Worm (Caenorhabditis elegans) whole organism, L2 larva: ENCODE results near the gene fat-7.

Experiments used
- C34F6.9 ChIP-seq: fragments of 150-350 bp; optimal IDR thresholded peaks from 2 replicates; lab custom pipeline; 2014; ENCODE audit warnings: missing biosample characterization, missing genetic modification characterization
- F13H6.1 ChIP-seq: sonication (generic microtip); optimal IDR thresholded peaks from 2 replicates; lab custom pipeline; 2016; ENCODE audit warnings: missing genetic modification characterization, missing compliant biosample characterization
- Y55F3AM.14 ChIP-seq: fragments of 200-800 bp; sonication (Bioruptor generic); optimal IDR thresholded peaks from 2 replicates; lab custom pipeline; 2018; ENCODE audit warnings: mild to moderate bottlenecking, missing genetic modification characterization, missing compliant biosample characterization
- ZK546.5 ChIP-seq: sonication (generic microtip); optimal IDR thresholded peaks from 2 replicates; lab custom pipeline; 2017; ENCODE audit warnings: missing biosample characterization, missing genetic modification characterization
- ama-1 ChIP-seq: fragments of 150-350 bp; optimal IDR thresholded peaks from 2 replicates; lab custom pipeline; 2018; ENCODE audit warnings: inconsistent platforms
- blmp-1 ChIP-seq: sonication (generic microtip); optimal IDR thresholded peaks from 2 replicates; lab custom pipeline; 2017; ENCODE audit warnings: missing genetic modification characterization, mild to moderate bottlenecking, missing compliant biosample characterization, antibody characterized with exemption, moderate library complexity; ENCODE audit not compliant: insufficient read depth
- ceh-16 ChIP-seq: fragments of 150-350 bp; optimal IDR thresholded peaks from 2 replicates; lab custom pipeline; 2014; ENCODE audit warnings: missing biosample characterization, missing genetic modification characterization
- dmd-4 ChIP-seq: sonication (generic microtip); optimal IDR thresholded peaks from 2 replicates; lab custom pipeline; 2017; ENCODE audit warnings: missing biosample characterization, missing genetic modification characterization
- elt-1 ChIP-seq: fragments of 150-350 bp; optimal IDR thresholded peaks from 2 replicates; lab custom pipeline; 2014; ENCODE audit warnings: missing biosample characterization, missing genetic modification characterization
- fos-1 ChIP-seq: fragments of 150-350 bp; optimal IDR thresholded peaks from 2 replicates; lab custom pipeline; 2014; ENCODE audit warnings: missing biosample characterization, missing genetic modification characterization
- gmeb-1 ChIP-seq: fragments of 150-350 bp; optimal IDR thresholded peaks from 2 replicates; lab custom pipeline; 2014; ENCODE audit warnings: missing biosample characterization, missing genetic modification characterization
- lin-11 ChIP-seq: fragments of 150-350 bp; sonication (generic microtip); optimal IDR thresholded peaks from 2 replicates; lab custom pipeline; 2014; ENCODE audit warnings: missing biosample characterization, missing genetic modification characterization, inconsistent platforms, mixed read lengths
- lin-13 ChIP-seq: fragments of 150-350 bp; optimal IDR thresholded peaks from 2 replicates; lab custom pipeline; 2014; ENCODE audit warnings: missing biosample characterization, missing genetic modification reagents, missing genetic modification characterization
- lin-39 ChIP-seq: fragments of 150-350 bp; optimal IDR thresholded peaks from 2 replicates; lab custom pipeline; 2014; ENCODE audit warnings: missing biosample characterization, missing genetic modification reagents, missing genetic modification characterization
- lsy-2 ChIP-seq, 2 experiments: fragments of 150-350 bp in 1 of 2; sonication (generic microtip) in 1 of 2; optimal IDR thresholded peaks; 2 replicates each; lab custom pipeline; 2014 to 2017; ENCODE audit warnings: missing biosample characterization in 2 of 2, missing genetic modification characterization in 2 of 2
- mab-5 ChIP-seq: fragments of 150-350 bp; optimal IDR thresholded peaks from 2 replicates; lab custom pipeline; 2014; ENCODE audit warnings: missing biosample characterization, missing genetic modification characterization
- mbf-1 ChIP-seq: sonication (generic microtip); optimal IDR thresholded peaks from 2 replicates; lab custom pipeline; 2017; ENCODE audit warnings: missing biosample characterization, missing genetic modification characterization
- mdl-1 ChIP-seq, 2 experiments: fragments of 150-350 bp in 1 of 2; sonication (generic microtip) in 1 of 2; optimal IDR thresholded peaks; 2 replicates each; lab custom pipeline; 2017; ENCODE audit warnings: missing biosample characterization in 2 of 2, missing genetic modification characterization in 2 of 2
- nhr-11 ChIP-seq: fragments of 150-350 bp; optimal IDR thresholded peaks from 2 replicates; lab custom pipeline; 2014; ENCODE audit warnings: missing biosample characterization, missing genetic modification characterization
- nhr-21 ChIP-seq: fragments of 150-350 bp; optimal IDR thresholded peaks from 2 replicates; lab custom pipeline; 2014; ENCODE audit warnings: missing biosample characterization, missing genetic modification characterization
- nhr-237 ChIP-seq: fragments of 150-350 bp; optimal IDR thresholded peaks from 2 replicates; lab custom pipeline; 2014; ENCODE audit warnings: missing biosample characterization, missing genetic modification characterization
- nhr-25 ChIP-seq: fragments of 150-350 bp; sonication (generic microtip); optimal IDR thresholded peaks from 3 replicates; lab custom pipeline; 2014; ENCODE audit warnings: missing biosample characterization, missing genetic modification characterization
- nhr-77 ChIP-seq: fragments of 150-350 bp; optimal IDR thresholded peaks from 2 replicates; lab custom pipeline; 2014; ENCODE audit warnings: missing biosample characterization, missing genetic modification characterization
- peb-1 ChIP-seq: fragments of 150-350 bp; optimal IDR thresholded peaks from 2 replicates; lab custom pipeline; 2014; ENCODE audit warnings: missing biosample characterization, missing genetic modification characterization
- sma-3 ChIP-seq: sonication (generic microtip); optimal IDR thresholded peaks from 2 replicates; lab custom pipeline; 2016; ENCODE audit warnings: missing genetic modification reagents, missing genetic modification characterization, missing compliant biosample characterization
- sma-9 ChIP-seq, 2 experiments: fragments of 150-350 bp in 1 of 2; sonication (generic microtip) in 1 of 2; optimal IDR thresholded peaks; 2 replicates each; lab custom pipeline; 2014 to 2016; ENCODE audit warnings: missing genetic modification characterization in 2 of 2, mild to moderate bottlenecking in 1 of 2, missing biosample characterization in 1 of 2, missing compliant biosample characterization in 1 of 2, missing genetic modification reagents in 1 of 2, moderate library complexity in 1 of 2
- snpc-4 ChIP-seq: fragments of 150-350 bp; optimal IDR thresholded peaks from 2 replicates; lab custom pipeline; 2014; ENCODE audit warnings: missing biosample characterization, missing genetic modification characterization
- unc-39 ChIP-seq: fragments of 150-350 bp; optimal IDR thresholded peaks from 2 replicates; lab custom pipeline; 2014; ENCODE audit warnings: missing biosample characterization, missing genetic modification characterization
- unc-55 ChIP-seq: fragments of 150-350 bp; sonication (generic microtip); optimal IDR thresholded peaks from 3 replicates; lab custom pipeline; 2014; ENCODE audit warnings: missing biosample characterization, missing genetic modification reagents, missing genetic modification characterization
- unc-62 ChIP-seq: fragments of 150-350 bp; optimal IDR thresholded peaks from 2 replicates; lab custom pipeline; 2014; ENCODE audit warnings: missing biosample characterization, missing genetic modification reagents, missing genetic modification characterization
- zag-1 ChIP-seq: fragments of 150-350 bp; optimal IDR thresholded peaks from 2 replicates; lab custom pipeline; 2014; ENCODE audit warnings: missing biosample characterization, missing genetic modification characterization
- ztf-1 ChIP-seq: fragments of 200-800 bp; sonication (Bioruptor generic); conservative IDR thresholded peaks from 2 replicates; pipeline ENCODE4 v1.3.6; 2022; ENCODE audit warnings: missing genetic modification characterization, missing compliant biosample characterization
- ztf-11 ChIP-seq: sonication (generic microtip); optimal IDR thresholded peaks from 2 replicates; lab custom pipeline; 2017; ENCODE audit warnings: missing biosample characterization, missing genetic modification characterization
- ztf-4 ChIP-seq: fragments of 150-350 bp; optimal IDR thresholded peaks from 2 replicates; lab custom pipeline; 2014; ENCODE audit warnings: missing biosample characterization, missing genetic modification characterization

fat-7 gene

DNA sequence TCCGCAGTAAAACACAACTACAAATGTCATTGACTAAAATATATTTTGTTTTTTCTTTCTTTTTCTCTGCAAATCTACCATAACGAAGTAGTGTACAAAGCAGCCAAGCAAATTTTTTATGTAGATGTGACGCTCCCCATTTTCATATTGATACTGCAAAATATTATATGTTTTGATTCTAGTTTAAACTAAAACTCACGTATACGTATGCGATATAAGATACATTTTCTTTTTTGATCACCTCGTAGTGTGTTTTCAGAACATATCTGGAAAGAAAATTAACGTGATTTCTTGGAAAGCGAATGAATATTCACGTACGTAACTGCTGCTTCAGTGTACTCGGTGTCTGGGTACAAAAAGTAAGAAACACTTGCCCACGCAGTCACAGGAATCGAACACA is 16.1 kb downstream of the fat-7 start:
- TF ChIP-seq F13H6.1 (tag; lab: Kevin White, UChicago) (no peak), nhr-21 (tag; lab: Kevin White, UChicago) (no peak), mab-5 (tag; lab: Kevin White, UChicago) (no peak), lin-11 (tag; lab: Kevin White, UChicago) (no peak), snpc-4 (tag; lab: Kevin White, UChicago) (no peak), ceh-16 (no peak), unc-55 (GFP tag; lab: Kevin White, UChicago) (no peak), mbf-1 (tag; lab: Kevin White, UChicago) (no peak), lin-39 (tag; lab: Kevin White, UChicago) (no peak), ama-1 (lab: Kevin White, UChicago) (no peak), C34F6.9 (no peak), dmd-4 (tag; lab: Kevin White, UChicago) (no peak), ZK546.5 (tag; lab: Kevin White, UChicago) (no peak)
- TF ChIP-seq, all 48 proteins: peak for 0

DNA sequence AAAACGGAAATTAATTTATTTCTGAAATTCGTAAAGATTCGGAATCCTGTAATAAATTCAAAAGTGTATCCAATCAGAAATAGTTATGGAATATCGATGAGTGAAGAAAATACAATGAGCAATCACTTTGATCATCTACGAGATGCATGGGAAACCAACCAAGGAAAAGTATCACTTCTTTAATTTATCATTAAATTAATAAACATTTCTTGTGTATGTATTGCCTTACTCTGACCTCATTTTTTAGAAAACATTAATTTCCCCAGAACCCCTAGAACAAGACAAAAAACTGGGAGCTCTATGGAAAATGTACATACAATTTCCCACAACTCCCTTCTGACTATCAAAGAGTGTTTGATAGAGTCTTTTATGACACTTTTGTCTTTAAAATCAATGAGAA is 19.0 kb downstream of the fat-7 start, which contains the start of gene F10D2.16:
TSS of gene F10D2.16 (plus strand) at position 301 of the 400 bp plus-strand sequence.
- TF ChIP-seq fos-1: no peak
- no peak for TF ChIP-seq dmd-4 (tag; lab: Kevin White, UChicago)
- no peak for TF ChIP-seq nhr-11
- no peak for TF ChIP-seq peb-1 (tag; lab: Kevin White, UChicago)
- no peak for TF ChIP-seq ztf-4 (tag; lab: Kevin White, UChicago)
- no peak for TF ChIP-seq unc-62
- no peak for TF ChIP-seq nhr-25 (tag; lab: Kevin White, UChicago)
- TF ChIP-seq elt-1 (tag; lab: Kevin White, UChicago): no peak
- no peak for TF ChIP-seq lin-13 (GFP tag; lab: Kevin White, UChicago)
- TF ChIP-seq sma-3 (GFP tag; lab: Kevin White, UChicago): no peak
- no peak for TF ChIP-seq ztf-1
- TF ChIP-seq ztf-11: no peak
- no peak for TF ChIP-seq ceh-16
- no peak for TF ChIP-seq sma-9 (GFP tag; optimal IDR thresholded peaks at IDR 0.05; lab: Kevin White, UChicago)
- no peak for TF ChIP-seq sma-9 (tag; optimal IDR thresholded peaks at IDR 0.05; lab: Kevin White, UChicago)
- TF ChIP-seq gmeb-1: no peak

DNA sequence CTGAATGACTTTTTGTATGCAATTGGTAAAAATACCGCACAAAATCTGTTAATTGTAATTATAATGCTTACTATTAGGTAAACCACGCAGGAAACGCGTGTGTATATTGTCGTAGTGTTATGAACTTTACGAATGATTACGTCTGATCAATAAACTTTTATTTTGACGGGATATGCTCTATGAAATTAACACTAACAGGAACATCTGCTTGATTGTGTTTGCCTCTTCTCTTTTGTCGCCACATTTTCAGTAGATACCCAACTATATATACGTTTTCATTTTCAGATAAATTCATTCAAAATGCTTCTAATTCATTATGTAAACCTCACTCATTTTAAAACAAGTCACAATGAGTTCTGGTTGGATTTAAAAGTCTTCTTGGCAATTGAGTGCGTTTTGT is 20.7 kb downstream of the fat-7 start, which contains the start of gene sre-10:
TSS of gene sre-10 (plus strand) at position 301 of the 400 bp plus-strand sequence.
- TF ChIP-seq ama-1 (lab: Kevin White, UChicago): no peak
- no peak for TF ChIP-seq ceh-16
- no peak for TF ChIP-seq Y55F3AM.14 (GFP tag; lab: Kevin White, UChicago)
- TF ChIP-seq ztf-11: no peak
- no peak for TF ChIP-seq mab-5 (tag; lab: Kevin White, UChicago)
- no peak for TF ChIP-seq nhr-21 (tag; lab: Kevin White, UChicago)
- no peak for TF ChIP-seq peb-1 (tag; lab: Kevin White, UChicago)
- no peak for TF ChIP-seq ztf-4 (tag; lab: Kevin White, UChicago)
- TF ChIP-seq, all 48 proteins: peak for 0

DNA sequence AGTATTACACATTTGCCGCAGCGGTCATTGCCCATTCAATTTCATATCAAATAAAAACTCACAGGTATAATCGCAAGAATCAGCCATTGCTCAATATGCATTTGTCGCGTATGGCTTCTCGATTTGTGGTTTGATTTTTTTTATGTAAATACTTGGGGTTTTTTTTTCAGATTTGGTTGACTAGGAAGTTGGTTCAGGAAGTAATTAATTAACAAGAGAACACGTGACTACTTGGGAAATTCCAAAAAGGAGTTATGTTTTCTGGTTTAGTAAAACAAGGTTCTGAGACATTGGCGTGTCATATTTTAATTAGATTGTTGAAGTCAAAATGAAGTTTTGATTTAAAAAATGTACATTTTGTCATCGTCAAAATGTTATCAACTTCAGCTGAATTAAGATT is 22.0 kb downstream of the fat-7 start, which contains the start of gene srx-36:
TSS of gene srx-36 (minus strand) at position 101 of the 400 bp plus-strand sequence.
- no peak for TF ChIP-seq snpc-4 (tag; lab: Kevin White, UChicago)
- no peak for TF ChIP-seq gmeb-1
- no peak for TF ChIP-seq blmp-1 (tag; lab: Kevin White, UChicago)
- TF ChIP-seq sma-9 (GFP tag; optimal IDR thresholded peaks at IDR 0.05; lab: Kevin White, UChicago): no peak
- no peak for TF ChIP-seq sma-9 (tag; optimal IDR thresholded peaks at IDR 0.05; lab: Kevin White, UChicago)

DNA sequence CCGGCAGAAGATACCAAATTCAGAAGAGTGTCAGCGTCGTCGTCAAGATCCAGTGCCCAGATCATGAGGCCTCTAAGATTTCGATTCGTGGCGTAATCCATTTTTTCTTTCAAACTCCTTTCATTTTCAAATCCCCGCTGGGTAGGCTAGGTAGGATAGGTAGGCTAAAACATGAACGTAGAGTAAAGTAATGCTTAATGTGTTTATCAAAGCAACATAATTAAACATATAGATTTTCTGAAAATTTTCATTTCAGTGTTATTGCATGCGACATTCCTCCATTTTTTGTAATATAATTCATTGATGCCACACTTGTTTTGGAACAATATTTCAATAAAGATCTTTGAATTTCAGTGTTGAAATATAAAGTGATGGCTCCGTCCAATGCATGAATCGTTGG is 23.5 kb downstream of the fat-7 start, which contains the start of gene T01C4.8:
TSS of gene T01C4.8 (minus strand) at position 101 of the 400 bp plus-strand sequence.
- no peak for TF ChIP-seq ztf-4 (tag; lab: Kevin White, UChicago)
- TF ChIP-seq ZK546.5 (tag; lab: Kevin White, UChicago): no peak
- no peak for TF ChIP-seq lin-39 (tag; lab: Kevin White, UChicago)
- no peak for TF ChIP-seq nhr-77
- no peak for TF ChIP-seq nhr-25 (tag; lab: Kevin White, UChicago)
- no peak for TF ChIP-seq F13H6.1 (tag; lab: Kevin White, UChicago)
- TF ChIP-seq zag-1 (tag; lab: Kevin White, UChicago): no peak
- no peak for TF ChIP-seq lsy-2 (tag; optimal IDR thresholded peaks at IDR 0.05; lab: Kevin White, UChicago)
- TF ChIP-seq unc-39 (tag; lab: Kevin White, UChicago): no peak
- TF ChIP-seq mdl-1 (tag; optimal IDR thresholded peaks at IDR 0.05; lab: Kevin White, UChicago): no peak
- TF ChIP-seq lin-11 (tag; lab: Kevin White, UChicago): no peak
- TF ChIP-seq ztf-1: no peak
- no peak for TF ChIP-seq sma-9 (GFP tag; optimal IDR thresholded peaks at IDR 0.05; lab: Kevin White, UChicago)
- no peak for TF ChIP-seq sma-9 (tag; optimal IDR thresholded peaks at IDR 0.05; lab: Kevin White, UChicago)
- TF ChIP-seq dmd-4 (tag; lab: Kevin White, UChicago): no peak
- TF ChIP-seq lin-13 (GFP tag; lab: Kevin White, UChicago): no peak
- TF ChIP-seq nhr-237 (tag; lab: Kevin White, UChicago): no peak
- TF ChIP-seq gmeb-1: no peak
